Fruit fly (Drosophila melanogaster) whole organism, embryonic: ENCODE measurements around the gene CG14882.

Experiments used
- Bgb ChIP-seq: fragments of 200-800 bp; sonication (Bioruptor generic); IDR thresholded peaks from 2 replicates; pipeline ENCODE4 v1.3.6; 2022; ENCODE audit warnings: missing biosample characterization, missing genetic modification characterization; ENCODE audit not compliant: partially characterized antibody
- CG10543 ChIP-seq: fragments of 200-800 bp; sonication (Bioruptor generic); optimal IDR thresholded peaks from 3 replicates; lab custom pipeline; 2017; ENCODE audit warnings: missing biosample characterization, mild to moderate bottlenecking, missing genetic modification characterization, moderate library complexity
- CG10654 ChIP-seq: fragments of 200-800 bp; sonication (Bioruptor generic); optimal IDR thresholded peaks from 2 replicates; lab custom pipeline; 2016; ENCODE audit warnings: missing biosample characterization, missing genetic modification characterization
- CG12104 ChIP-seq: fragments of 200-800 bp; sonication (Bioruptor generic); optimal IDR thresholded peaks from 3 replicates; lab custom pipeline; 2016; ENCODE audit warnings: missing biosample characterization, missing genetic modification characterization
- CG32767 ChIP-seq: fragments of 200-800 bp; sonication (Bioruptor generic); IDR thresholded peaks from 2 replicates; pipeline ENCODE4 v1.3.6; 2022; ENCODE audit warnings: missing biosample characterization, missing genetic modification characterization
- CG33557 ChIP-seq: fragments of 200-800 bp; sonication (Bioruptor generic); optimal IDR thresholded peaks from 2 replicates; lab custom pipeline; 2019; ENCODE audit warnings: missing biosample characterization, mild to moderate bottlenecking, missing genetic modification characterization, moderate library complexity
- Mad ChIP-seq: fragments of 200-800 bp; sonication (Bioruptor generic); optimal IDR thresholded peaks from 2 replicates; lab custom pipeline; 2016; ENCODE audit warnings: missing biosample characterization, missing genetic modification characterization
- Neu2 ChIP-seq: fragments of 200-800 bp; sonication (Bioruptor generic); optimal IDR thresholded peaks from 3 replicates; lab custom pipeline; 2016; ENCODE audit warnings: missing biosample characterization, missing genetic modification characterization, borderline replicate concordance
- cg ChIP-seq: fragments of 200-800 bp; sonication (Bioruptor generic); optimal IDR thresholded peaks from 3 replicates; lab custom pipeline; 2019; ENCODE audit warnings: missing biosample characterization, mild to moderate bottlenecking, missing genetic modification characterization, moderate library complexity
- exex ChIP-seq: fragments of 200-800 bp; sonication (Bioruptor generic); optimal IDR thresholded peaks from 4 replicates; lab custom pipeline; 2018; ENCODE audit warnings: missing biosample characterization, mild to moderate bottlenecking, missing genetic modification characterization, moderate library complexity
- lmd ChIP-seq: fragments of 200-800 bp; sonication (Bioruptor generic); IDR thresholded peaks from 2 replicates; pipeline ENCODE4 v1.3.6; 2022; ENCODE audit warnings: missing biosample characterization, missing genetic modification characterization
- odd ChIP-seq: fragments of 200-800 bp; sonication (Bioruptor generic); optimal IDR thresholded peaks from 2 replicates; lab custom pipeline; 2017; ENCODE audit warnings: missing biosample characterization, mild to moderate bottlenecking, missing genetic modification characterization
- sna ChIP-seq: fragments of 200-800 bp; sonication (Bioruptor generic); IDR thresholded peaks from 2 replicates; pipeline ENCODE4 v1.3.6; 2022; ENCODE audit warnings: missing biosample characterization, missing genetic modification characterization; ENCODE audit not compliant: partially characterized antibody

DNA sequence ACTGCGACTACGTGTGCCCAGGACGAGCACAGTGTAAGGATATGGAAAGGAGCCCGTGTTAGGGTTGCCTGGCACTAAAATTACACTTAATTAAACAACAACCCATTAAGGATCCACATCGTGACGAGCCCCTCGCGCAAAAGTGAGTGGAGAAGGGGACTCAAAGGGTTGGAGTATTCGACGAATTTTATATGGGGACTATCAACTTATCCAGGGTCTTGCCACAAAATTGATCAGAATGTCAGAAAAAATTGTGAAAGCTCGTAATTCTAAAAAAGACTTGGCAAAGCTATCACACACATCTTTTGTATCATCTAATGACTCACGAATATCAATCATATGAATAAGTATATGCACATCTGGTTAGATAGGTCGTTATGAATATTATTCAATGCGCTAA, 12.6 kb upstream of the CG14882 start, which contains the start of gene CG31279:
- no peak for TF ChIP-seq exex (tag; lab: Kevin White, UChicago)
- no peak for TF ChIP-seq CG33557
- TF ChIP-seq lmd (GFP tag; lab: Robert Waterston, UW), result no peak
- TF ChIP-seq CG12104 (GFP tag; lab: Kevin White, UChicago), result no peak
- no peak for TF ChIP-seq CG32767
- no peak for TF ChIP-seq CG10654
- TF ChIP-seq odd, result no peak
- no peak for TF ChIP-seq Bgb (GFP tag; lab: Robert Waterston, UW)
- TF ChIP-seq Neu2 (GFP tag; lab: Kevin White, UChicago), result no peak
- no peak for TF ChIP-seq cg
- TF ChIP-seq sna (GFP tag; lab: Robert Waterston, UW), result no peak
- TF ChIP-seq Mad (GFP tag; lab: Kevin White, UChicago), result no peak
- TF ChIP-seq CG10543 (GFP tag; lab: Kevin White, UChicago), result no peak
